Worm (Caenorhabditis elegans): Measurements from ENCODE around the gene T09F3.2.

The T09F3.2 gene

ce11 chrII:10384680-10385383 lies 6.1 kb upstream of the T09F3.2 start, which contains the start of gene ztf-27 (continued):
- TF ChIP-seq F44E2.7 (GFP tag; IDR thresholded peaks at IDR 0.05) (no peak), ztf-11 (tag; optimal IDR thresholded peaks at IDR 0.05) (no peak), dmd-8 (GFP tag; IDR thresholded peaks at IDR 0.05) (no peak), dve-1 (tag; optimal IDR thresholded peaks at IDR 0.05; ENCODE audit: insufficient read depth) (peak; percentile 55), rbr-2 (tag; optimal IDR thresholded peaks at IDR 0.05) (peak; percentile 15), hlh-11 (tag; optimal IDR thresholded peaks at IDR 0.05) (peak; percentile 77), daf-16 (GFP tag; optimal IDR thresholded peaks at IDR 0.05) (no peak), daf-16 (tag; optimal IDR thresholded peaks at IDR 0.05) (peak; percentile 84), daf-12 (tag; optimal IDR thresholded peaks at IDR 0.05) (no peak), snpc-4 (tag; optimal IDR thresholded peaks at IDR 0.05) (no peak), nhr-25 (tag; optimal IDR thresholded peaks at IDR 0.05; ENCODE audit: borderline replicate concordance, insufficient read depth) (peak; percentile 56), dmd-6 (GFP tag; IDR thresholded peaks at IDR 0.05) (0 out of 2 replicates have a peak, but pooled peaks have one; percentile 6), egl-43 (GFP tag; IDR thresholded peaks at IDR 0.05) (0 out of 2 replicates have a peak, but pooled peaks have one; percentile 4), ctbp-1 (GFP tag; IDR thresholded peaks at IDR 0.05) (no peak), mdt-29 (GFP tag; IDR thresholded peaks at IDR 0.05) (no peak)

- TF ChIP-seq hlh-11 (tag; optimal IDR thresholded peaks at IDR 0.05), result peak; percentile 77
- TF ChIP-seq attf-4 (tag; optimal IDR thresholded peaks at IDR 0.05), result no peak
- no peak for TF ChIP-seq zip-11 (GFP tag; IDR thresholded peaks at IDR 0.05)
- peak; percentile 14 for TF ChIP-seq F37D6.2 (tag; optimal IDR thresholded peaks at IDR 0.05)
- peak; percentile 21 for TF ChIP-seq zip-2 (tag; optimal IDR thresholded peaks at IDR 0.05)
- TF ChIP-seq dmd-9 (GFP tag; IDR thresholded peaks at IDR 0.05), result no peak
- no peak for TF ChIP-seq ceh-32 (tag; optimal IDR thresholded peaks at IDR 0.05; ENCODE audit: poor library complexity)
- peak; percentile 57 for TF ChIP-seq nhr-28 (tag; optimal IDR thresholded peaks at IDR 0.05)
- peak; percentile 25 for TF ChIP-seq spr-1 (tag; optimal IDR thresholded peaks at IDR 0.05)
- peak; percentile 93 for TF ChIP-seq mep-1 (tag; optimal IDR thresholded peaks at IDR 0.05)
- TF ChIP-seq lin-39 (tag; optimal IDR thresholded peaks at IDR 0.05), result no peak
- peak; percentile 9 for TF ChIP-seq nhr-6 (tag; optimal IDR thresholded peaks at IDR 0.05)
- peak; percentile 13 for TF ChIP-seq mxl-3 (GFP tag; optimal IDR thresholded peaks at IDR 0.05)
- TF ChIP-seq mes-2 (tag; optimal IDR thresholded peaks at IDR 0.05; ENCODE audit: poor library complexity, severe bottlenecking), result peak; percentile 90
- TF ChIP-seq nhr-237 (tag; optimal IDR thresholded peaks at IDR 0.05), result no peak
- TF ChIP-seq Y75B8A.6 (GFP tag; IDR thresholded peaks at IDR 0.05), result no peak
- TF ChIP-seq lin-38 (GFP tag; IDR thresholded peaks at IDR 0.05), result peak; percentile 73
- peak; percentile 76 for TF ChIP-seq aha-1 (tag)
- peak; percentile 16 for TF ChIP-seq pqm-1 (tag; optimal IDR thresholded peaks at IDR 0.05)
- TF ChIP-seq nhr-77 (tag; optimal IDR thresholded peaks at IDR 0.05), result peak; percentile 41
- TF ChIP-seq nhr-102 (tag; optimal IDR thresholded peaks at IDR 0.05), result peak; percentile 43
- TF ChIP-seq lim-7 (GFP tag; IDR thresholded peaks at IDR 0.05), result no peak
- peak; percentile 74 for TF ChIP-seq dpl-1 (GFP tag; optimal IDR thresholded peaks at IDR 0.05)
- TF ChIP-seq pha-4 (GFP tag; IDR thresholded peaks at IDR 0.05), result peak; percentile 40; the same call in 1 of the 2 replicates
- TF ChIP-seq pha-4 (tag; optimal IDR thresholded peaks at IDR 0.05), result no peak
- 0 out of 2 replicates have a peak, but pooled peaks have one; percentile 24 for TF ChIP-seq dmd-6 (GFP tag; IDR thresholded peaks at IDR 0.05)
- TF ChIP-seq hif-1 (tag; optimal IDR thresholded peaks at IDR 0.05), result peak in 1 of 2 experiments; percentile 65
- TF ChIP-seq tra-1 (GFP tag; IDR thresholded peaks at IDR 0.05), result 0 out of 2 replicates have a peak, but pooled peaks have one; percentile 18
- peak; percentile 67 for TF ChIP-seq rbr-2 (tag; optimal IDR thresholded peaks at IDR 0.05)
- no peak for TF ChIP-seq madf-9 (GFP tag; conservative IDR thresholded peaks at IDR 0.05)
- TF ChIP-seq mxl-2 (GFP tag; conservative IDR thresholded peaks at IDR 0.05), result peak; percentile 92
- no peak for TF ChIP-seq ztf-7 (tag; optimal IDR thresholded peaks at IDR 0.05)
- peak; percentile 70 for TF ChIP-seq ama-1 (optimal IDR thresholded peaks at IDR 0.05)
- no peak for TF ChIP-seq nhr-76 (tag; optimal IDR thresholded peaks at IDR 0.05)
- TF ChIP-seq unc-130 (GFP tag; optimal IDR thresholded peaks at IDR 0.05), result peak; percentile 31
- TF ChIP-seq hmg-1.1 (GFP tag; IDR thresholded peaks at IDR 0.05), result peak; percentile 47; the same call in 1 of the 2 replicates
- TF ChIP-seq dve-1 (tag; optimal IDR thresholded peaks at IDR 0.05; ENCODE audit: insufficient read depth), result peak; percentile 87
These were observed 2.8 kb upstream of the T09F3.2 start for ce11 chrII:10388041-10388706.

All from whole organism, L4 larva.